Fruit fly (Drosophila melanogaster): ENCODE measurements around the gene CG15554.

- no peak for TF ChIP-seq Hnf4 (GFP tag; optimal IDR thresholded peaks at IDR 0.05)
- TF ChIP-seq h (GFP tag; optimal IDR thresholded peaks at IDR 0.05) = no peak
- TF ChIP-seq ey (GFP tag; optimal IDR thresholded peaks at IDR 0.05) = no peak
- no peak for TF ChIP-seq Abd-B (GFP tag; optimal IDR thresholded peaks at IDR 0.05)
- TF ChIP-seq psq (GFP tag; optimal IDR thresholded peaks at IDR 0.05) = no peak
- TF ChIP-seq tai (GFP tag; optimal IDR thresholded peaks at IDR 0.05) = no peak
- no peak for TF ChIP-seq pan (optimal IDR thresholded peaks at IDR 0.05)
- no peak for TF ChIP-seq Dif (GFP tag; optimal IDR thresholded peaks at IDR 0.05; ENCODE audit: partially characterized antibody)
- no peak for TF ChIP-seq brk (GFP tag; optimal IDR thresholded peaks at IDR 0.05)
- no peak for TF ChIP-seq lola (GFP tag; optimal IDR thresholded peaks at IDR 0.05)
- TF ChIP-seq OdsH (GFP tag; optimal IDR thresholded peaks at IDR 0.05) = no peak
Measured at dm6 chr3R:31130566-31130965, 4.6 kb downstream of the CG15554 start, which contains the start of gene Ktch.
